Worm (Caenorhabditis elegans) whole organism, early embryonic: Measurements from ENCODE around the gene spr-1.

Source experiments
- B0310.2 ChIP-seq: sonication (generic microtip); optimal IDR thresholded peaks from 2 replicates; lab custom pipeline; 2016; ENCODE audit warnings: mild to moderate bottlenecking, missing genetic modification characterization, missing compliant biosample characterization
- F13C5.2 ChIP-seq: sonication (generic microtip); optimal IDR thresholded peaks from 2 replicates; lab custom pipeline; 2017; ENCODE audit warnings: mild to moderate bottlenecking, missing genetic modification characterization, inconsistent platforms, missing compliant biosample characterization
- aly-1 ChIP-seq: sonication (generic microtip); optimal IDR thresholded peaks from 2 replicates; lab custom pipeline; 2016; ENCODE audit warnings: missing genetic modification characterization, missing compliant biosample characterization
- ama-1 ChIP-seq: fragments of 150-350 bp; optimal IDR thresholded peaks from 2 replicates; lab custom pipeline; 2014
- ceh-13 ChIP-seq: fragments of 200-800 bp; sonication (Bioruptor generic); optimal IDR thresholded peaks from 2 replicates; lab custom pipeline; 2018; ENCODE audit warnings: mild to moderate bottlenecking, missing genetic modification characterization, missing compliant biosample characterization
- ceh-36 ChIP-seq: sonication (generic microtip); optimal IDR thresholded peaks from 2 replicates; lab custom pipeline; 2016; ENCODE audit warnings: missing genetic modification characterization, inconsistent platforms, missing compliant biosample characterization
- ets-7 ChIP-seq: sonication (generic microtip); optimal IDR thresholded peaks from 2 replicates; lab custom pipeline; 2016; ENCODE audit warnings: missing genotype, missing genetic modification characterization, missing compliant biosample characterization
- flt-1 ChIP-seq: fragments of 200-800 bp; sonication (Bioruptor generic); IDR thresholded peaks from 2 replicates; pipeline ENCODE4 v1.3.6; 2022; ENCODE audit warnings: missing genetic modification characterization, missing compliant biosample characterization
- hmbx-1 ChIP-seq: sonication (generic microtip); optimal IDR thresholded peaks from 2 replicates; lab custom pipeline; 2016; ENCODE audit warnings: mild to moderate bottlenecking, missing genetic modification characterization, missing compliant biosample characterization
- hmg-4 ChIP-seq: fragments of 200-800 bp; sonication (Bioruptor generic); optimal IDR thresholded peaks from 2 replicates; lab custom pipeline; 2018; ENCODE audit warnings: mild to moderate bottlenecking, missing genetic modification characterization, missing compliant biosample characterization
- hnd-1 ChIP-seq: sonication (generic microtip); optimal IDR thresholded peaks from 2 replicates; lab custom pipeline; 2016; ENCODE audit warnings: missing genetic modification characterization, missing compliant biosample characterization
- pes-1 ChIP-seq: fragments of 200-800 bp; sonication (Bioruptor generic); IDR thresholded peaks from 2 replicates; pipeline ENCODE4 v1.3.6; 2022; ENCODE audit warnings: missing genetic modification reagents, missing genetic modification characterization, missing compliant biosample characterization
- scrt-1 ChIP-seq: fragments of 200-800 bp; sonication (Bioruptor generic); IDR thresholded peaks from 2 replicates; pipeline ENCODE4 v1.3.6; 2022; ENCODE audit warnings: missing genetic modification characterization, missing compliant biosample characterization
- sea-1 ChIP-seq: fragments of 200-800 bp; sonication (Bioruptor generic); conservative IDR thresholded peaks from 2 replicates; pipeline ENCODE4 v1.3.6; 2022; ENCODE audit warnings: missing genetic modification characterization, missing compliant biosample characterization
- tbx-11 ChIP-seq: fragments of 200-800 bp; sonication (Bioruptor generic); IDR thresholded peaks from 2 replicates; pipeline ENCODE4 v1.3.6; 2022; ENCODE audit warnings: missing genetic modification characterization, missing compliant biosample characterization
- tbx-37 ChIP-seq: fragments of 200-800 bp; sonication (Bioruptor generic); conservative IDR thresholded peaks from 2 replicates; pipeline ENCODE4 v1.3.6; 2022; ENCODE audit warnings: missing genetic modification reagents, missing genetic modification characterization, missing compliant biosample characterization
- tra-4 ChIP-seq: sonication (generic microtip); optimal IDR thresholded peaks from 2 replicates; lab custom pipeline; 2017; ENCODE audit warnings: missing genetic modification characterization, missing compliant biosample characterization

The spr-1 gene

DNA sequence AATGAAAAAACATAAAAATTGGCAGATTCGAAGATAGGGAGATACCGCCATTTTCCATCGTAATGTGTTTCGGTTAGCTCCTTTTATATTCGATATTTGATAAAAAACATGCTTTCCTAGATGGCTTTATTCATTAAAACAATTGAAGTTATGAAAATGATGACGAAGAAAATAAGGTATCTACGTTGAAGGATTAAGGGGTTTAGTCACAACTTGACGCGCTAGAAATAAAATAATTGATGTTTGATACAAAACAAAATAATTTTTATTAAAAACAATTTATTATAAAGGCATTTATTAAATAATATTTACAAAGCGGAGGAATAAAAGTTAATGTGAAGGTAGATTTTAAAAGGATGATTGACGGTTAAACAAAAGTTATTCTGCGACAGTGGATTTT lies 38.6 kb downstream of the spr-1 start, which contains the start of gene str-130:
Gene str-130, minus strand, starts transcription at position 101 of the 400 bp plus-strand sequence.
- TF ChIP-seq sea-1 (GFP tag; lab: Robert Waterston, UW) = no peak
- TF ChIP-seq B0310.2 (tag; lab: Kevin White, UChicago) = no peak
- no peak for TF ChIP-seq F13C5.2
- TF ChIP-seq scrt-1 = no peak
- TF ChIP-seq flt-1 (GFP tag; lab: Robert Waterston, UW) = no peak
- TF ChIP-seq pes-1 = no peak
- TF ChIP-seq tra-4 (tag; lab: Kevin White, UChicago) = no peak
- TF ChIP-seq ceh-13 (GFP tag; lab: Kevin White, UChicago) = no peak

- TF ChIP-seq tra-4 (tag; lab: Kevin White, UChicago) (no peak), ceh-36 (tag; lab: Kevin White, UChicago) (no peak), scrt-1 (no peak), pes-1 (no peak), sea-1 (GFP tag; lab: Robert Waterston, UW) (no peak), ceh-13 (GFP tag; lab: Kevin White, UChicago) (no peak), aly-1 (tag; lab: Kevin White, UChicago) (no peak)
Measured at ce11 chrV:8085141-8085540, 44.0 kb downstream of the spr-1 start, which contains the start of gene C09H5.7. C09H5.7 (minus strand) TSS chrV:8085241.

DNA sequence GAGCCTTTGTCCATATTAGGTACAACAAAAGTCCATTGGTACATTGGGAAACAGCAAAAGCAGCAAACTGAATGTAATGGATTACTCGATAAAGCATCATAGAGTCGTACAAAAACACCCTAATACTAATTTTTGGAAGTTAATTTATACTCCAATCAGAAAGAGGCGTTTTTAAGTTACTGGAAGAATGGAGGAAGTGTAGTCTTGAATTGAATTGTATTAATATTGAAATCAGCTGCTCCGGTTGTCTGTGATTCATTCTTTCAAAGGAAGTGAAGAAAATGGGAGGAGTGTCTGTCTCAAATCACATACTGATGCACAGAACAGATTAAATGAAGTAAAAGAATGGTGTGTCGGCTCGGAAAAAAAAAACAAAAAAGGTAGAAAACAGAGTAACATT lies 47.6 kb downstream of the spr-1 start, which contains the start of gene str-131:
Gene str-131, minus strand, starts transcription at position 101 of the 400 bp plus-strand sequence.
- TF ChIP-seq F13C5.2 (no peak), tbx-11 (GFP tag; lab: Robert Waterston, UW) (no peak), ceh-13 (GFP tag; lab: Kevin White, UChicago) (no peak), hmg-4 (no peak), aly-1 (tag; lab: Kevin White, UChicago) (no peak), flt-1 (GFP tag; lab: Robert Waterston, UW) (no peak), B0310.2 (tag; lab: Kevin White, UChicago) (no peak), ceh-36 (tag; lab: Kevin White, UChicago) (no peak), scrt-1 (no peak), pes-1 (no peak), ets-7 (no peak), tra-4 (tag; lab: Kevin White, UChicago) (no peak), hnd-1 (tag; lab: Kevin White, UChicago) (no peak), ama-1 (lab: Kevin White, UChicago) (no peak), sea-1 (GFP tag; lab: Robert Waterston, UW) (no peak), tbx-37 (GFP tag; lab: Robert Waterston, UW) (no peak), hmbx-1 (no peak)

DNA sequence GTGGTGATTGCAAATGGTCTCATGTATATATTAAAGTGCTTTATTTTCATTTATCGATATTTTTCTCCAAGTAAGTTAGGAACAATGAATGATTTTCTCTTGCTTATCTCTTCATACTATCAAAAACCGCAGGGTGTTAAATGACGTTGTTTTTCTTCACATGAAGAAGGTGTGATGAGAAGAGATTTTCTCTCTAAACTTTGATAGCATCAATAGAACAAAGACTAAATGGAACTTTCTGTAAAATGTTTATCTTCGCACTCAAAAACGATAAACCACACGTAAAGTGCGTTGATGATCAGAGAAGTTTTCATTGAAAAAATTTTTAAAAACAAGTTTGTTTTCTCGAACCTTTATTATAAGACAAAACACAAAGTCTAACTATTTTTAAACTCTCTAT lies 49.3 kb downstream of the spr-1 start:
- no peak for TF ChIP-seq hnd-1 (tag; lab: Kevin White, UChicago)
- TF ChIP-seq B0310.2 (tag; lab: Kevin White, UChicago) = no peak
- TF ChIP-seq hmg-4 = no peak
- TF ChIP-seq sea-1 (GFP tag; lab: Robert Waterston, UW) = no peak
- TF ChIP-seq pes-1 = no peak
- TF ChIP-seq tbx-37 (GFP tag; lab: Robert Waterston, UW) = no peak
- TF ChIP-seq flt-1 (GFP tag; lab: Robert Waterston, UW) = no peak
- no peak for TF ChIP-seq ama-1 (lab: Kevin White, UChicago)
- no peak for TF ChIP-seq ceh-36 (tag; lab: Kevin White, UChicago)
- TF ChIP-seq aly-1 (tag; lab: Kevin White, UChicago) = no peak
- no peak for TF ChIP-seq ceh-13 (GFP tag; lab: Kevin White, UChicago)
- no peak for TF ChIP-seq F13C5.2
- no peak for TF ChIP-seq scrt-1
- TF ChIP-seq tra-4 (tag; lab: Kevin White, UChicago) = no peak
- no peak for TF ChIP-seq hmbx-1
- TF ChIP-seq tbx-11 (GFP tag; lab: Robert Waterston, UW) = no peak
- no peak for TF ChIP-seq ets-7
